Worm (Caenorhabditis elegans): Measurements from ENCODE around the gene C27D9.2.

The C27D9.2 gene

ce11 chrII:4728687-4729086 lies 28.0 kb downstream of the C27D9.2 start:
- TF ChIP-seq ama-1 (optimal IDR thresholded peaks at IDR 0.05) (no peak), pes-1 (GFP tag; IDR thresholded peaks at IDR 0.05) (no peak), ceh-13 (GFP tag; optimal IDR thresholded peaks at IDR 0.05) (no peak), aly-1 (tag; optimal IDR thresholded peaks at IDR 0.05) (no peak), B0310.2 (tag; optimal IDR thresholded peaks at IDR 0.05) (no peak), ceh-36 (tag; optimal IDR thresholded peaks at IDR 0.05) (no peak), tbx-11 (GFP tag; IDR thresholded peaks at IDR 0.05) (no peak), tbx-37 (GFP tag; conservative IDR thresholded peaks at IDR 0.05) (no peak), hnd-1 (tag; optimal IDR thresholded peaks at IDR 0.05) (no peak), F13C5.2 (tag; optimal IDR thresholded peaks at IDR 0.05) (no peak), flt-1 (GFP tag; IDR thresholded peaks at IDR 0.05) (no peak), scrt-1 (GFP tag; IDR thresholded peaks at IDR 0.05) (no peak), hmbx-1 (tag; optimal IDR thresholded peaks at IDR 0.05) (no peak), ets-7 (tag; optimal IDR thresholded peaks at IDR 0.05) (no peak), sea-1 (GFP tag; conservative IDR thresholded peaks at IDR 0.05) (no peak), tra-4 (tag; optimal IDR thresholded peaks at IDR 0.05) (no peak), hmg-4 (GFP tag; optimal IDR thresholded peaks at IDR 0.05) (no peak)

ce11 chrII:4727769-4728168 lies 28.9 kb downstream of the C27D9.2 start, which contains the start of gene ttr-41:
Gene ttr-41, minus strand, starts transcription at chrII:4727869.
- no peak for TF ChIP-seq ets-7 (tag; optimal IDR thresholded peaks at IDR 0.05)
- no peak for TF ChIP-seq ceh-13 (GFP tag; optimal IDR thresholded peaks at IDR 0.05)
- no peak for TF ChIP-seq F13C5.2 (tag; optimal IDR thresholded peaks at IDR 0.05)
- TF ChIP-seq B0310.2 (tag; optimal IDR thresholded peaks at IDR 0.05) = no peak
- TF ChIP-seq hmg-4 (GFP tag; optimal IDR thresholded peaks at IDR 0.05) = no peak
- no peak for TF ChIP-seq tbx-37 (GFP tag; conservative IDR thresholded peaks at IDR 0.05)
- TF ChIP-seq scrt-1 (GFP tag; IDR thresholded peaks at IDR 0.05) = no peak
- no peak for TF ChIP-seq pes-1 (GFP tag; IDR thresholded peaks at IDR 0.05)
- no peak for TF ChIP-seq aly-1 (tag; optimal IDR thresholded peaks at IDR 0.05)
- no peak for TF ChIP-seq tbx-11 (GFP tag; IDR thresholded peaks at IDR 0.05)
- no peak for TF ChIP-seq flt-1 (GFP tag; IDR thresholded peaks at IDR 0.05)
- TF ChIP-seq hmbx-1 (tag; optimal IDR thresholded peaks at IDR 0.05) = no peak

DNA sequence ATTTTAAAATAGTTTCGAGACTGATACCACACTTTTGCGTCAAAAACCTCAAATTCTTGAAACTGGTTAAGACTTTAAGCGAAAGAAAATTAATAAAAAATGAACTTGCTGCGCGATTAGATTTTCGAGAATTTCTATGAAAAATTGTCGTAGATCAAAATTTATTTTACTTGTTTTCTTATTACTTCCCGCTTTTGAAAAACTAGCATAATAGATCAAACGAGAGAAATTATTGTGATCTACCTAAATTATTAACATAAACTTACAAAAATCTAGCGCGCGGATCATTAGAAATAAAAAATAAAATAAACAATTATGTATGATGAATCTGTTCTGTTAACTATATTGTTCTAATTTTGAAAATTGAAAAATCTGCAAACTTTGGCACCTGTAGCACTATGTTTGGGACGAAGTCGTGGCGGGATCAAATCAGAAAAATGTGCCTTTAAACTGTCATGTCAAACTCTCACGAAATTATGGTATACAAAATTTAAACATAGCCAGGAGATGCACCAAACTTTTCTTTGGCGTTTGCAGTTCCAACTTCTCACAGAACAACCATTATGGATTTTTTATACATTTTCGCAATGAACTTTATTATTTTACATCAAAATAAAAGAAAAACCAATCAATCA lies 29.8 kb downstream of the C27D9.2 start:
- no peak for TF ChIP-seq hmbx-1 (tag; optimal IDR thresholded peaks at IDR 0.05)

DNA sequence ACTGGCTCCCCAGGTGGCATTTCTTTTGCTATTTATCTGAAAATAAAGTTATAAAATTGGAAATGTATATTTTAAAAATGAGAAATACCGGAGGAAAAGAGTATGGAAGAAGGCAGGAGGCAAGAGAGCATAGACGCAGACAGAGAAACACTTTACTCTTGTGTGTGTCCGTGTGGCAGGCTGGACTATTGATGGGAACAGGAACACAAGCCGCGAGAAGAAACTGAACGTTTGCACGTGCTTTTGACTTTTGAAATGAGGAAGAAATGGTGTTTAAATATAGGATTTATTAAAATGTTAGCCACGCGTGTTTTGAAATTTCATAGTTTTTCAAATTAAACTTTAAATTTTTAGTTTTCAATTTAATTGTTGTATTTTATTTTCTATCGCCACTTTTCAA lies 30.5 kb downstream of the C27D9.2 start, which contains the start of gene F10G7.10:
Gene F10G7.10, minus strand, starts transcription at position 145 of the 400 bp plus-strand sequence.
- TF ChIP-seq pes-1 (GFP tag; IDR thresholded peaks at IDR 0.05) = no peak
- no peak for TF ChIP-seq ama-1 (optimal IDR thresholded peaks at IDR 0.05)

ce11 chrII:4715676-4716075 lies 41.0 kb downstream of the C27D9.2 start, which contains the start of gene F41C3.8:
Gene F41C3.8, plus strand, starts transcription at chrII:4716046.
- TF ChIP-seq sea-1 (GFP tag; conservative IDR thresholded peaks at IDR 0.05) = no peak
- TF ChIP-seq ceh-13 (GFP tag; optimal IDR thresholded peaks at IDR 0.05) = no peak
- TF ChIP-seq ceh-36 (tag; optimal IDR thresholded peaks at IDR 0.05) = no peak
- TF ChIP-seq flt-1 (GFP tag; IDR thresholded peaks at IDR 0.05) = no peak

DNA sequence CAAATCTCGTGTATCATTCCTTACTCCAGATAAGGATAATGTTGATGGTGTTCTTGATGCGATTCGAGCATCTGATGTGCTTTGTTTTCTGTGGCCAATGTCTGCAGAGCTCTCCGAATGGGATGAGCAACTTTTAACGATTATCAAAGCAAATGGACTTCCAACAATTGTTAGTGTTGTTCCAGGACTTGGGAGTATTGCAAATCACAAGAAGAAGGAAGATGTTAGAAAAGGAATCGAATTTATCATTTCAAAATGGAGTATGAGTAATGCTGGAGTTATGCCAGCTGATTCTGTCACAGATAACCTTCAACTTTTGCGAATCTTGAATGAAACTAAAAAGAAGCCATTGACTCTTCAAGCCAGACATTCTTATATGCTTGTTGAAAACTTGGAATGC lies 45.8 kb downstream of the C27D9.2 start:
- TF ChIP-seq pes-1 (GFP tag; IDR thresholded peaks at IDR 0.05) = no peak
- no peak for TF ChIP-seq tbx-11 (GFP tag; IDR thresholded peaks at IDR 0.05)
- TF ChIP-seq ama-1 (optimal IDR thresholded peaks at IDR 0.05) = no peak
- no peak for TF ChIP-seq tra-4 (tag; optimal IDR thresholded peaks at IDR 0.05)
- TF ChIP-seq B0310.2 (tag; optimal IDR thresholded peaks at IDR 0.05) = no peak
- no peak for TF ChIP-seq aly-1 (tag; optimal IDR thresholded peaks at IDR 0.05)
- TF ChIP-seq ets-7 (tag; optimal IDR thresholded peaks at IDR 0.05) = no peak
- no peak for TF ChIP-seq F13C5.2 (tag; optimal IDR thresholded peaks at IDR 0.05)
- TF ChIP-seq hnd-1 (tag; optimal IDR thresholded peaks at IDR 0.05) = no peak
- no peak for TF ChIP-seq ceh-13 (GFP tag; optimal IDR thresholded peaks at IDR 0.05)
- no peak for TF ChIP-seq ceh-36 (tag; optimal IDR thresholded peaks at IDR 0.05)

DNA sequence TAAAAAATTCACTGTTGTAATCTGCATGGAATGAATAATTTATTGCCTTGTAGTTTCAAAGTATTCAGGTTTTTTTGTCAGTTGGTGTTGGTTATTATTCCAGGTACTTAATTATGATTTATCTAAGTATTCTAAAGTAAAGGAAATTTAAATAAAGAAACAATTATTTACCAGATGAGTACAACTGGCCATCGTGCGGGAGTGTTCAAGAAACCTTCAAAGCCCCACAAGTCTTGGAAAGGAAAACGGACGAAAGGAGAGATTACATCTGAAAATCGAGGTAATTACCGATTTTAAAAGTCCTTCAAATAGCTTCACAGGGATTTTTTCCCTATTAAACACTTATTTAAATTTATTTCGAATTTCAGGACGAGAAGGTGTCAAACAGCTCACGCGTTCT lies 46.5 kb downstream of the C27D9.2 start, which contains the start of gene tag-151:
Gene tag-151, plus strand, starts transcription at position 158 of the 400 bp plus-strand sequence.
- TF ChIP-seq scrt-1 (GFP tag; IDR thresholded peaks at IDR 0.05) = no peak
- no peak for TF ChIP-seq hmg-4 (GFP tag; optimal IDR thresholded peaks at IDR 0.05)
- no peak for TF ChIP-seq tbx-37 (GFP tag; conservative IDR thresholded peaks at IDR 0.05)
- no peak for TF ChIP-seq B0310.2 (tag; optimal IDR thresholded peaks at IDR 0.05)

DNA sequence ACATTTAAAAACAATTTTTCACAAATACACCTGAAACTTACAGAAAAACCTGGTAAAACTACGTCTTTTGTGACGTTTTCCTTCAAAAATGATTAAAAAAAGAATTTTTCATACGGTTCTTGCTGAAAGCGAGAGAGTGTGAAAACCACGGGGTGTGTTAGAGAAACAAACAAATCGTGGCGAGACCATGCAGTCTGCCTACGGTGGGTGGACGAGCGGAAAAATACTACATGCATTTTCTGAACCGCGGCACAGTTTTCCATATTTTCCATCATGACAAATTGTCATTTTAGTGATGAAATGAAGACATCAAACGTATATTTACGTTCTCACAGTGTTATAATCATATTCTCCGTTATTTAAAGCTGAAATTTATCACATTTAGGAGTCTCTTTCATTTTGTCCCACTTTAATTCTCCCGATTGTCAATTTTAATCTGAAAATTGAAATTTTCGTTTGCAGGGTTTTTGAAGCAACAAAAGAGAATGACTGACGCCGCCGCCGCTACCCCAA lies 50.2 kb downstream of the C27D9.2 start, which contains the start of the genes F10G7.9 and tsn-1:
Gene F10G7.9, minus strand, starts transcription at position 127 of the 513 bp plus-strand sequence.
Gene tsn-1, plus strand, starts transcription at position 463 of the 513 bp plus-strand sequence.
- TF ChIP-seq hnd-1 (tag; optimal IDR thresholded peaks at IDR 0.05) (no peak), flt-1 (GFP tag; IDR thresholded peaks at IDR 0.05) (no peak), F13C5.2 (tag; optimal IDR thresholded peaks at IDR 0.05) (peak; percentile 12), hmg-4 (GFP tag; optimal IDR thresholded peaks at IDR 0.05) (no peak), ama-1 (optimal IDR thresholded peaks at IDR 0.05) (no peak), tbx-11 (GFP tag; IDR thresholded peaks at IDR 0.05) (no peak), pes-1 (GFP tag; IDR thresholded peaks at IDR 0.05) (no peak), B0310.2 (tag; optimal IDR thresholded peaks at IDR 0.05) (no peak)
